Fruit fly (Drosophila melanogaster) whole organism, embryonic: Measurements from ENCODE around the gene CG13843.

Experiments
- Atf3 ChIP-seq: fragments of 200-800 bp; sonication (Bioruptor generic); optimal IDR thresholded peaks from 3 replicates; lab custom pipeline; 2016; ENCODE audit warnings: missing biosample characterization, missing genetic modification characterization
- B-H1 ChIP-seq: fragments of 200-800 bp; sonication (Bioruptor generic); IDR thresholded peaks from 3 replicates; pipeline ENCODE4 v1.3.6; 2022; ENCODE audit warnings: missing biosample characterization, missing genetic modification characterization
- BEAF-32 ChIP-seq: fragments of 200-800 bp; sonication (Bioruptor generic); optimal IDR thresholded peaks from 3 replicates; lab custom pipeline; 2017; ENCODE audit warnings: missing biosample characterization, missing genetic modification characterization, mild to moderate bottlenecking, moderate library complexity, missing genetic modification reagents
- CG11560 ChIP-seq: fragments of 200-800 bp; sonication (Bioruptor generic); IDR thresholded peaks from 3 replicates; pipeline ENCODE4 v1.3.6; 2022; ENCODE audit warnings: missing biosample characterization, missing genetic modification characterization
- CG12071 ChIP-seq: fragments of 200-800 bp; sonication (Bioruptor generic); optimal IDR thresholded peaks from 3 replicates; lab custom pipeline; 2018; ENCODE audit warnings: missing biosample characterization, mild to moderate bottlenecking, missing genetic modification characterization
- CG1233 ChIP-seq: fragments of 200-800 bp; sonication (Bioruptor generic); optimal IDR thresholded peaks from 4 replicates; lab custom pipeline; 2018; ENCODE audit warnings: missing biosample characterization, mild to moderate bottlenecking, missing genetic modification characterization
- CG12744 ChIP-seq: fragments of 200-800 bp; sonication (Bioruptor generic); optimal IDR thresholded peaks from 2 replicates; lab custom pipeline; 2016; ENCODE audit warnings: missing biosample characterization, missing genetic modification characterization
- CG13287 ChIP-seq: fragments of 200-800 bp; sonication (Bioruptor generic); IDR thresholded peaks from 2 replicates; pipeline ENCODE4 v1.3.6; 2022; ENCODE audit warnings: missing biosample characterization, missing genetic modification characterization; ENCODE audit not compliant: partially characterized antibody
- CG14860 ChIP-seq: fragments of 200-800 bp; sonication (Bioruptor generic); IDR thresholded peaks from 3 replicates; pipeline ENCODE4 v1.3.6; 2022; ENCODE audit warnings: missing biosample characterization, missing genetic modification characterization; ENCODE audit not compliant: partially characterized antibody
- CG16863 ChIP-seq: fragments of 200-800 bp; sonication (Bioruptor generic); optimal IDR thresholded peaks from 3 replicates; lab custom pipeline; 2016; ENCODE audit warnings: missing biosample characterization, missing genetic modification characterization
- CG30020 ChIP-seq: fragments of 200-800 bp; optimal IDR thresholded peaks from 2 replicates; lab custom pipeline; 2019; ENCODE audit warnings: missing biosample characterization, mild to moderate bottlenecking, missing genetic modification characterization, moderate library complexity
- CG32767 ChIP-seq: fragments of 200-800 bp; sonication (Bioruptor generic); IDR thresholded peaks from 2 replicates; pipeline ENCODE4 v1.3.6; 2022; ENCODE audit warnings: missing biosample characterization, missing genetic modification characterization
- CG3281 ChIP-seq: fragments of 200-800 bp; sonication (Bioruptor generic); optimal IDR thresholded peaks from 3 replicates; lab custom pipeline; 2017; ENCODE audit warnings: missing biosample characterization, mild to moderate bottlenecking, missing genetic modification characterization
- CG3838 ChIP-seq: fragments of 200-800 bp; sonication (Bioruptor generic); optimal IDR thresholded peaks from 3 replicates; lab custom pipeline; 2016; ENCODE audit warnings: missing biosample characterization, missing genetic modification characterization
- CG3847 ChIP-seq: fragments of 200-800 bp; sonication (Bioruptor generic); IDR thresholded peaks from 2 replicates; pipeline ENCODE4 v1.3.6; 2022; ENCODE audit warnings: missing biosample characterization, missing genetic modification characterization
- CG6254 ChIP-seq: fragments of 200-800 bp; sonication (Bioruptor generic); optimal IDR thresholded peaks from 3 replicates; lab custom pipeline; 2017; ENCODE audit warnings: mild to moderate bottlenecking, missing biosample characterization, missing genetic modification reagents, missing genetic modification characterization
- CG6683 ChIP-seq: fragments of 200-800 bp; sonication (Bioruptor generic); optimal IDR thresholded peaks from 2 replicates; lab custom pipeline; 2017; ENCODE audit warnings: missing biosample characterization, mild to moderate bottlenecking, missing genetic modification characterization, missing genetic modification reagents
- CG7839 ChIP-seq: fragments of 200-800 bp; sonication (Bioruptor generic); optimal IDR thresholded peaks from 3 replicates; lab custom pipeline; 2018; ENCODE audit warnings: missing biosample characterization, mild to moderate bottlenecking, missing genetic modification characterization, moderate library complexity
- CG8765 ChIP-seq: fragments of 200-800 bp; sonication (Bioruptor generic); IDR thresholded peaks from 2 replicates; pipeline ENCODE4 v1.3.6; 2022; ENCODE audit warnings: missing biosample characterization, missing genetic modification characterization
- CG9817 ChIP-seq: fragments of 200-800 bp; sonication (Bioruptor generic); optimal IDR thresholded peaks from 2 replicates; lab custom pipeline; 2018; ENCODE audit warnings: missing biosample characterization, mild to moderate bottlenecking, missing genetic modification characterization, moderate library complexity
- D ChIP-seq, 2 experiments: fragments of 200-800 bp in 1 of 2; fragments of >200 bp in 1 of 2; sonication (Bioruptor generic) in 1 of 2; optimal IDR thresholded peaks; 2 replicates in 1 of 2; 3 replicates in 1 of 2; lab custom pipeline; 2017; ENCODE audit warnings: mild to moderate bottlenecking in 1 of 2, missing biosample characterization in 1 of 2, missing genetic modification characterization in 1 of 2, missing genetic modification reagents in 1 of 2
- H2.0 ChIP-seq: fragments of 200-800 bp; sonication (Bioruptor generic); IDR thresholded peaks from 2 replicates; pipeline ENCODE4 v1.3.6; 2022; ENCODE audit warnings: missing biosample characterization, missing genetic modification characterization
- Hr39 ChIP-seq: fragments of >200 bp; optimal IDR thresholded peaks from 2 replicates; lab custom pipeline; 2017
- Lpt ChIP-seq: fragments of >200 bp; optimal IDR thresholded peaks from 2 replicates; lab custom pipeline; 2018; ENCODE audit warnings: missing biosample characterization, missing genetic modification characterization
- MTF-1 ChIP-seq: fragments of 200-800 bp; sonication (Bioruptor generic); optimal IDR thresholded peaks from 2 replicates; lab custom pipeline; 2018; ENCODE audit warnings: missing biosample characterization, mild to moderate bottlenecking, missing genetic modification characterization, borderline replicate concordance
- Max ChIP-seq: fragments of 200-800 bp; sonication (Bioruptor generic); optimal IDR thresholded peaks from 2 replicates; lab custom pipeline; 2016; ENCODE audit warnings: missing biosample characterization, mild to moderate bottlenecking, missing genetic modification characterization
- Nf-YA ChIP-seq: fragments of 200-800 bp; sonication (Bioruptor generic); IDR thresholded peaks from 2 replicates; pipeline ENCODE4 v1.3.6; 2022; ENCODE audit warnings: missing biosample characterization, missing genetic modification characterization
- Oli ChIP-seq: fragments of 200-800 bp; sonication (Bioruptor generic); optimal IDR thresholded peaks from 2 replicates; lab custom pipeline; 2018; ENCODE audit warnings: missing biosample characterization, mild to moderate bottlenecking, missing genetic modification characterization, moderate library complexity
- Xbp1 ChIP-seq: fragments of 200-800 bp; sonication (Bioruptor generic); optimal IDR thresholded peaks from 3 replicates; lab custom pipeline; 2016; ENCODE audit warnings: missing biosample characterization, mild to moderate bottlenecking, missing genetic modification characterization
- Xrp1 ChIP-seq: fragments of 200-800 bp; sonication (Bioruptor generic); IDR thresholded peaks from 2 replicates; pipeline ENCODE4 v1.3.6; 2022; ENCODE audit warnings: missing biosample characterization, missing genetic modification characterization
- ash1 ChIP-seq: fragments of 200-800 bp; sonication (Bioruptor generic); optimal IDR thresholded peaks from 2 replicates; lab custom pipeline; 2018; ENCODE audit warnings: missing biosample characterization, mild to moderate bottlenecking, missing genetic modification characterization
- ato ChIP-seq: fragments of 200-800 bp; sonication (Bioruptor generic); IDR thresholded peaks from 2 replicates; pipeline ENCODE4 v1.3.6; 2022; ENCODE audit warnings: missing biosample characterization, missing genetic modification characterization; ENCODE audit not compliant: partially characterized antibody
- az2 ChIP-seq: fragments of 200-800 bp; sonication (Bioruptor generic); optimal IDR thresholded peaks from 3 replicates; lab custom pipeline; 2016; ENCODE audit warnings: missing biosample characterization, missing genetic modification characterization
- caup ChIP-seq: fragments of 200-800 bp; sonication (Bioruptor generic); optimal IDR thresholded peaks from 3 replicates; lab custom pipeline; 2017; ENCODE audit warnings: missing biosample characterization, mild to moderate bottlenecking, missing genetic modification characterization, moderate library complexity; ENCODE audit not compliant: severe bottlenecking
- croc ChIP-seq: fragments of 200-800 bp; sonication (Bioruptor generic); conservative IDR thresholded peaks from 3 replicates; pipeline ENCODE4 v1.3.6; 2022; ENCODE audit warnings: missing biosample characterization, missing genetic modification characterization
- crp ChIP-seq, 2 experiments: fragments of 200-800 bp; sonication (Bioruptor generic); optimal IDR thresholded peaks; 2 replicates in 1 of 2; 3 replicates in 1 of 2; lab custom pipeline; 2017; ENCODE audit warnings: missing biosample characterization in 2 of 2, missing genetic modification characterization in 2 of 2, mild to moderate bottlenecking in 1 of 2, moderate library complexity in 1 of 2
- dmrt99B ChIP-seq: fragments of 200-800 bp; sonication (Bioruptor generic); optimal IDR thresholded peaks from 2 replicates; lab custom pipeline; 2018; ENCODE audit warnings: missing biosample characterization, mild to moderate bottlenecking, missing genetic modification characterization, moderate library complexity
- ems ChIP-seq: fragments of 200-800 bp; sonication (Bioruptor generic); optimal IDR thresholded peaks from 3 replicates; lab custom pipeline; 2016; ENCODE audit warnings: missing biosample characterization, missing genetic modification characterization
- exex ChIP-seq: fragments of 200-800 bp; sonication (Bioruptor generic); optimal IDR thresholded peaks from 4 replicates; lab custom pipeline; 2018; ENCODE audit warnings: missing biosample characterization, mild to moderate bottlenecking, missing genetic modification characterization, moderate library complexity
- fd3F ChIP-seq: fragments of 200-800 bp; sonication (Bioruptor generic); optimal IDR thresholded peaks from 2 replicates; lab custom pipeline; 2018; ENCODE audit warnings: missing biosample characterization, mild to moderate bottlenecking, missing genetic modification characterization, moderate library complexity
- inv ChIP-seq: fragments of 200-800 bp; sonication (Bioruptor generic); IDR thresholded peaks from 2 replicates; pipeline ENCODE4 v1.3.6; 2022; ENCODE audit warnings: missing biosample characterization, missing genetic modification characterization; ENCODE audit not compliant: partially characterized antibody
- luna ChIP-seq: fragments of 200-800 bp; sonication (Bioruptor generic); optimal IDR thresholded peaks from 2 replicates; lab custom pipeline; 2016; ENCODE audit warnings: missing biosample characterization, missing genetic modification characterization
- nau ChIP-seq: fragments of 200-800 bp; sonication (Bioruptor generic); optimal IDR thresholded peaks from 3 replicates; lab custom pipeline; 2017; ENCODE audit warnings: missing biosample characterization, mild to moderate bottlenecking, missing genetic modification characterization, missing genetic modification reagents
- pan ChIP-seq, 4 experiments: fragments of >200 bp in 3 of 4; fragments of 200-800 bp in 1 of 4; sonication (Bioruptor generic) in 1 of 4; optimal IDR thresholded peaks in 3 of 4; IDR thresholded peaks in 1 of 4; 2 replicates each; pipeline versions ENCODE4 v1.3.6 to Lab custom; 2017 to 2022; ENCODE audit warnings: missing biosample characterization in 2 of 4, missing genetic modification characterization in 2 of 4, mixed read lengths in 1 of 4
- pb ChIP-seq: fragments of 200-800 bp; sonication (Bioruptor generic); optimal IDR thresholded peaks from 3 replicates; lab custom pipeline; 2016; ENCODE audit warnings: missing biosample characterization, missing genetic modification characterization
- ro ChIP-seq: fragments of 200-800 bp; sonication (Bioruptor generic); IDR thresholded peaks from 2 replicates; pipeline ENCODE4 v1.3.6; 2022; ENCODE audit warnings: missing biosample characterization, missing genetic modification characterization
- sna ChIP-seq: fragments of 200-800 bp; sonication (Bioruptor generic); IDR thresholded peaks from 2 replicates; pipeline ENCODE4 v1.3.6; 2022; ENCODE audit warnings: missing biosample characterization, missing genetic modification characterization; ENCODE audit not compliant: partially characterized antibody
- sr ChIP-seq: fragments of 200-800 bp; sonication (Bioruptor generic); IDR thresholded peaks from 3 replicates; pipeline ENCODE4 v1.3.6; 2022; ENCODE audit warnings: missing biosample characterization, missing genetic modification characterization
- wor ChIP-seq: fragments of 200-800 bp; sonication (Bioruptor generic); IDR thresholded peaks from 2 replicates; pipeline ENCODE4 v1.3.6; 2022; ENCODE audit warnings: missing biosample characterization, missing genetic modification characterization

The CG13843 gene

dm6 chr3R:22624737-22625136, 15.5 kb downstream of the CG13843 start (continued):
- TF ChIP-seq CG30020 (tag; lab: Kevin White, UChicago) (no peak), Xrp1 (GFP tag; lab: Robert Waterston, UW) (peak; percentile 80), exex (tag; lab: Kevin White, UChicago) (no peak), CG12071 (GFP tag; lab: Kevin White, UChicago) (peak; percentile 62), CG6683 (GFP tag; lab: Kevin White, UChicago) (no peak), CG13287 (GFP tag; lab: Robert Waterston, UW) (no peak), inv (no peak), Oli (tag; lab: Kevin White, UChicago) (peak; percentile 63), nau (no peak), CG16863 (GFP tag; lab: Kevin White, UChicago) (peak; percentile 71), Lpt (GFP tag; lab: Kevin White, UChicago) (no peak), CG11560 (tag; lab: Robert Waterston, UW) (0 out of 3 replicates have a peak, but pooled peaks have one; percentile 57), CG1233 (peak; percentile 38), MTF-1 (GFP tag; lab: Kevin White, UChicago) (no peak), az2 (peak; percentile 72), CG8765 (GFP tag; lab: Robert Waterston, UW) (no peak), fd3F (GFP tag; lab: Kevin White, UChicago) (no peak), caup (GFP tag; lab: Kevin White, UChicago) (peak; percentile 38), pb (GFP tag; lab: Kevin White, UChicago) (peak; percentile 15), Max (GFP tag; lab: Kevin White, UChicago) (peak; percentile 54), CG12744 (GFP tag; lab: Kevin White, UChicago) (no peak), ems (GFP tag; lab: Kevin White, UChicago) (peak; percentile 52), D (optimal IDR thresholded peaks at IDR 0.05; lab: Kevin White, UChicago) (no peak), D (GFP tag; optimal IDR thresholded peaks at IDR 0.05; lab: Kevin White, UChicago) (peak; percentile 49), CG32767 (GFP tag; lab: Robert Waterston, UW) (peak; percentile 61), CG3847 (GFP tag; lab: Robert Waterston, UW) (peak; percentile 42; the same call in 1 of the 2 replicates), Hr39 (lab: Kevin White, UChicago) (no peak), CG9817 (peak; percentile 39), ato (GFP tag; lab: Robert Waterston, UW) (no peak), luna (GFP tag; lab: Kevin White, UChicago) (no peak), CG3281 (GFP tag; lab: Kevin White, UChicago) (peak; percentile 28), ash1 (GFP tag; lab: Kevin White, UChicago) (no peak), B-H1 (GFP tag; lab: Robert Waterston, UW) (peak; percentile 58; the same call in 2 of the 3 replicates), BEAF-32 (GFP tag; lab: Kevin White, UChicago) (no peak), CG3838 (no peak), wor (GFP tag; lab: Robert Waterston, UW) (peak; percentile 49; the same call in 1 of the 2 replicates), sr (GFP tag; lab: Robert Waterston, UW) (peak; percentile 27; the same call in 1 of the 3 replicates), croc (GFP tag; lab: Robert Waterston, UW) (peak; percentile 27; the same call in 2 of the 3 replicates), CG14860 (GFP tag; lab: Robert Waterston, UW) (no peak), sna (GFP tag; lab: Robert Waterston, UW) (no peak), ro (GFP tag; lab: Robert Waterston, UW) (no peak), crp (GFP tag; optimal IDR thresholded peaks at IDR 0.05; lab: Kevin White, UChicago) (no peak), CG6254 (GFP tag; lab: Kevin White, UChicago) (peak; percentile 26), CG7839 (no peak), Atf3 (peak; percentile 26), Nf-YA (GFP tag; lab: Robert Waterston, UW) (peak; percentile 63), Xbp1 (GFP tag; lab: Kevin White, UChicago) (peak; percentile 65), H2.0 (peak; percentile 48; the same call in 1 of the 2 replicates), dmrt99B (peak; percentile 87), pan (optimal IDR thresholded peaks at IDR 0.05; lab: Kevin White, UChicago) (no peak), pan (GFP tag; optimal IDR thresholded peaks at IDR 0.05 in 1 of 2, IDR thresholded peaks at IDR 0.05 in 1 of 2) (peak in 1 of 2 experiments; percentile 78)
